Worm (Caenorhabditis elegans) whole organism, L3 larva: ENCODE results near the gene vha-2.

Source experiments
- fos-1 ChIP-seq: fragments of 150-350 bp; optimal IDR thresholded peaks from 2 replicates; lab custom pipeline; 2014; ENCODE audit warnings: missing biosample characterization, missing genetic modification characterization
- nhr-25 ChIP-seq: sonication (generic microtip); optimal IDR thresholded peaks from 2 replicates; lab custom pipeline; 2017; ENCODE audit warnings: missing biosample characterization, missing genetic modification characterization
- sea-2 ChIP-seq: fragments of 150-350 bp; sonication (generic microtip); optimal IDR thresholded peaks from 4 replicates; lab custom pipeline; 2014; ENCODE audit warnings: missing biosample characterization, missing genetic modification reagents, missing genetic modification characterization

DNA sequence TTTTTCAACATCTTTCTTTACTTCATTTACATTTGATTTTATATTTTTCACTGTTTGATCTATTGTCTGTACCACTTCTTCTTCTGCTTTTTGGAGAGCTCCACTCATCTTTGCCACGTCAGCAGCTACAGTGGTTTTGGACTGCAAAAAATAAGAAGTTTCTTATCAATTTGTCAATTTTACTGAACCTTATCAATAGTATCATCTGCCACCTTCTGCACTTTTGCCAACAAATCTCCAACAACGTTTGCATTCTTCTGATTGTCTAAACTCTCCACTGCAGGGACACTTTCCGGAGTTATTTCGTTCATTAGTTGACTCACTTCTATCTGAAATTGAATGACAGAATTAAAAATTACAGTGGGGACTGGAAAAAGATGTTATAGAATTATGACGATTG lies 4.8 kb downstream of the vha-2 start:
- no peak for TF ChIP-seq nhr-25 (tag; lab: Kevin White, UChicago)
- no peak for TF ChIP-seq fos-1 (tag; lab: Kevin White, UChicago)
- no peak for TF ChIP-seq sea-2
